Fruit fly (Drosophila melanogaster): ENCODE data around the gene CG14151.

The CG14151 gene

DNA sequence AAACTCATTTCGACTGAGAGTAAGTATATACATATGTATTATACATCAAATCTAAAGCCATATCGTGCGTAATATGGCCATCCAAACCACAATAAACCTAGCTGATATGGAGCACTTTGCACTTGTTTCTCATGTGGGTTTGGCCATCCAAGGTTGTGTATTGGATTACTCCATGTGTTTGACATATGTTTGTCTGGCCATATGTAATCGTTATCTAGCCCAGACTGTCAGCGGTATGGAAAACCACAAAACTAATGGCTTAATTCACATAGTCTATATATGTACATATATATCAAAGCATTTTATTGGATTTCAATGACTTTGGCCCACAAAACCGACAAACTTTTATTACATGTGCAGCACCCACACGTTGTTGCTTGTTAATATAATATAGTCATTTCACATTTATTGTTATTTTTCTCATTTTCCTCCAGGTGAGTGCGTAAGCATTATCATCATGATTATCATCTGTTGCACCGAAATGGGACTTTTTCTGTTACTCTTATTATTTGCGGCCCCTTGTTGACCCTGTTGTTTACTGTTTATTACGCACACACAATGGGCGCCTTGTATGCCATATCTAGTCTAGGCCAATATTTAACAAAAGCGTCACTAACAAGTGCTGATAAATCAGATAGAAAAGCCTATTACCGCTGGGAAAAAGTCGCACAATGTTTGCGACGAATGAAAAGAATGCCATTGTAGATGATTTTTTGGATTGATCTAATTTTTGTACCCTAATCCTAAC lies 28.3 kb upstream of the CG14151 start (continued):
- TF ChIP-seq CG2116 (GFP tag; optimal IDR thresholded peaks at IDR 0.05) (peak; percentile 60), CG6813 (GFP tag; optimal IDR thresholded peaks at IDR 0.05) (peak; percentile 77), CG16863 (GFP tag; optimal IDR thresholded peaks at IDR 0.05) (peak; percentile 40), CG12942 (GFP tag; optimal IDR thresholded peaks at IDR 0.05) (peak; percentile 62), CG3995 (GFP tag; optimal IDR thresholded peaks at IDR 0.05) (peak; percentile 1), CG14441 (GFP tag; IDR thresholded peaks at IDR 0.05) (peak; percentile 20; the same call in 1 of the 2 replicates), Dbx (GFP tag; IDR thresholded peaks at IDR 0.05) (peak; percentile 51; the same call in 1 of the 3 replicates), HHEX (GFP tag; optimal IDR thresholded peaks at IDR 0.05) (peak; percentile 84), CG6791 (GFP tag; IDR thresholded peaks at IDR 0.05; ENCODE audit: partially characterized antibody) (no peak), CG3281 (GFP tag; optimal IDR thresholded peaks at IDR 0.05) (peak; percentile 69), B-H1 (GFP tag; IDR thresholded peaks at IDR 0.05) (peak; percentile 37; the same call in 1 of the 3 replicates), pan (optimal IDR thresholded peaks at IDR 0.05) (no peak), pan (GFP tag; optimal IDR thresholded peaks at IDR 0.05 in 1 of 2, IDR thresholded peaks at IDR 0.05 in 1 of 2) (peak in 1 of 2 experiments; percentile 62), Hey (tag; optimal IDR thresholded peaks at IDR 0.05) (peak; percentile 60), br (optimal IDR thresholded peaks at IDR 0.05) (no peak), Rfx (GFP tag; IDR thresholded peaks at IDR 0.05) (peak; percentile 19; the same call in 1 of the 2 replicates), Atf6 (GFP tag; IDR thresholded peaks at IDR 0.05) (peak; percentile 77), scrt (GFP tag; optimal IDR thresholded peaks at IDR 0.05) (peak; percentile 62), CG11696 (GFP tag; IDR thresholded peaks at IDR 0.05) (peak; percentile 39; the same call in 1 of the 2 replicates), grn (GFP tag; optimal IDR thresholded peaks at IDR 0.05) (peak; percentile 71), CG3065 (GFP tag; optimal IDR thresholded peaks at IDR 0.05) (no peak), CG1792 (GFP tag; optimal IDR thresholded peaks at IDR 0.05) (peak; percentile 70), CG4730 (GFP tag; IDR thresholded peaks at IDR 0.05) (no peak), CG18764 (GFP tag; optimal IDR thresholded peaks at IDR 0.05) (peak; percentile 69), emc (GFP tag; optimal IDR thresholded peaks at IDR 0.05) (peak; percentile 2), CG2712 (tag; optimal IDR thresholded peaks at IDR 0.05) (peak; percentile 45), ash1 (GFP tag; optimal IDR thresholded peaks at IDR 0.05) (peak; percentile 38), bab2 (GFP tag; optimal IDR thresholded peaks at IDR 0.05) (peak; percentile 81), Dip3 (GFP tag; optimal IDR thresholded peaks at IDR 0.05) (peak; percentile 12), Deaf1 (tag; optimal IDR thresholded peaks at IDR 0.05) (no peak), CG4424 (GFP tag; optimal IDR thresholded peaks at IDR 0.05) (peak; percentile 60), CG10147 (GFP tag; optimal IDR thresholded peaks at IDR 0.05) (peak; percentile 50), CHES-1-like (GFP tag; optimal IDR thresholded peaks at IDR 0.05) (peak; percentile 49), crp (GFP tag; optimal IDR thresholded peaks at IDR 0.05) (peak in 1 of 2 experiments; percentile 12), pros (GFP tag; optimal IDR thresholded peaks at IDR 0.05) (no peak), sima (GFP tag; optimal IDR thresholded peaks at IDR 0.05) (peak; percentile 19), CG2129 (GFP tag; IDR thresholded peaks at IDR 0.05; ENCODE audit: partially characterized antibody) (no peak), CG10267 (tag; optimal IDR thresholded peaks at IDR 0.05) (peak; percentile 3), CG1529 (GFP tag; optimal IDR thresholded peaks at IDR 0.05) (peak; percentile 67), CG2120 (GFP tag; optimal IDR thresholded peaks at IDR 0.05) (peak; percentile 58), CrebB (tag; optimal IDR thresholded peaks at IDR 0.05) (peak; percentile 85), slbo (GFP tag; IDR thresholded peaks at IDR 0.05) (peak; percentile 29; the same call in 1 of the 2 replicates), E2f2 (GFP tag; IDR thresholded peaks at IDR 0.05) (no peak), CG17568 (GFP tag; optimal IDR thresholded peaks at IDR 0.05) (peak; percentile 88), her (GFP tag; optimal IDR thresholded peaks at IDR 0.05) (peak; percentile 61), CG15601 (tag; optimal IDR thresholded peaks at IDR 0.05) (peak; percentile 79), CG11695 (GFP tag; IDR thresholded peaks at IDR 0.05) (peak; percentile 15; the same call in 1 of the 3 replicates), CG8359 (GFP tag; optimal IDR thresholded peaks at IDR 0.05; ENCODE audit: borderline replicate concordance) (peak; percentile 28), en (GFP tag; optimal IDR thresholded peaks at IDR 0.05) (peak; percentile 19)
